Fruit fly (Drosophila melanogaster): ENCODE measurements around the gene elm.

The elm gene

dm6 chr3R:5647705-5648568 is 6.7 kb downstream of the elm start:
- TF ChIP-seq CTCF (optimal IDR thresholded peaks at IDR 0.05) = no peak
- no peak for TF ChIP-seq CG8478 (optimal IDR thresholded peaks at IDR 0.05)

DNA sequence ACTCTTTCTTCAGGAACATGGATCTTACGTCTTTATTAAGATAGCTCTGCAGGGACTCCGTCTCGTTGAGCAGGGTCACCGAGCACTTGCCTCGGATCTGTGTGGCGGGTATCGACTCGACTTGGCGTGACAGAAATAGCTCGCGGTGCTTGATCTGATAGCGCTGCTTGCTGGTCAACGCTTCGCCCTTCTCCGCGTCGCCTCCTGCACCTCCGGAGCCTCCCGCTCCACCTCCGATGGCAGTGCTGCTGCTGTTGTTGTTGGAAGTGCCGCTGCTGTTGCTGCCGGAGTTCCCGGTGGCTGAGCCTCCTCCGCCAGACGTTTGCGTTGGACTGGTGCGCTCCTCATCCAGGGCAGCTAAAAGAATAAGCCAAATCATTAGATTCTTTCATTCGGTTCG is 11.2 kb downstream of the elm start:
- TF ChIP-seq CTCF (optimal IDR thresholded peaks at IDR 0.05) (no peak), CG8478 (optimal IDR thresholded peaks at IDR 0.05) (no peak)

- no peak for TF ChIP-seq CG8478 (optimal IDR thresholded peaks at IDR 0.05)
- TF ChIP-seq CTCF (optimal IDR thresholded peaks at IDR 0.05) = no peak
Measured at dm6 chr3R:5636519-5637430, 17.9 kb downstream of the elm start, which contains the start of the genes CG31548 and CG12170. Gene CG31548 (minus strand): TSS chr3R:5636852. Gene CG12170 (plus strand): TSS chr3R:5637234.

DNA sequence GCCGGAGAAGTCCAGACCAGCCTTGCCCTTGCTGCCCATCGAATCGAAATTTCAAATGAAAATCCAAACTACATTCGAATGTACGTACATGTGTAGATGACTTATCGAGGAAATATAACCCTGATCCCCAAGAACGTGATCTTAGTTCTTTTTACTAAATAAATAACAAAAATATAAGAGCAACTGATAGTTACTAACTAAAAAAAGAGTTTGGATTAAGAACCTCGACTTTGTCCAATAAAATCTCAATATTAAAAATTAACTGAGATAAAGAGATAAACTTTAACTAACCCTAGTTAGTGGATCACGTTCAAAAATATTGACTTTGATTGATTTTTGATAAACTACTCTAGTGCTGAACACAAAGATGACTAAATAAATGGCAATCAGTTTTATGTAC is 19.1 kb downstream of the elm start, which contains the start of gene CG31546:
Gene CG31546, minus strand, starts transcription at position 101 of the 400 bp plus-strand sequence.
- TF ChIP-seq CG8478 (optimal IDR thresholded peaks at IDR 0.05) (no peak), CTCF (optimal IDR thresholded peaks at IDR 0.05) (no peak)

DNA sequence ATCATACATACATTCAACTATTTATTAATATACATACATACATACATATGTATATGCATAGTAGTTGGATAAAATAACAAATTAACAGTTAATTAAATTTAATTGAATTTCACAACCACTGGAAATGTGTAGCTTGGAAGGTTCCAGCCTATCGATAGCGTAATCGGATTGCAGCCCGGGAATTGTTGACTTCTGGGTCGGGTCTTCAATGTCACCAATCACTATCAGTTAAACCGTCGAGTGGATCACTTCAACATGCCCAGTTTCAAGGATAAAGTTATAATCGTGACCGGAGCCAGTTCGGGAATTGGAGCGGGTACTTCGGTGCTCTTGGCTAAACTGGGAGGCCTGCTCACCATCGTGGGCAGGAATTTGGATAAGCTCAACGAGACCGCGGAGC is 21.2 kb downstream of the elm start, which contains the start of gene CG12171:
Gene CG12171, plus strand, starts transcription at position 191 of the 400 bp plus-strand sequence.
- TF ChIP-seq CTCF (optimal IDR thresholded peaks at IDR 0.05) = no peak
- TF ChIP-seq CG8478 (optimal IDR thresholded peaks at IDR 0.05) = no peak

DNA sequence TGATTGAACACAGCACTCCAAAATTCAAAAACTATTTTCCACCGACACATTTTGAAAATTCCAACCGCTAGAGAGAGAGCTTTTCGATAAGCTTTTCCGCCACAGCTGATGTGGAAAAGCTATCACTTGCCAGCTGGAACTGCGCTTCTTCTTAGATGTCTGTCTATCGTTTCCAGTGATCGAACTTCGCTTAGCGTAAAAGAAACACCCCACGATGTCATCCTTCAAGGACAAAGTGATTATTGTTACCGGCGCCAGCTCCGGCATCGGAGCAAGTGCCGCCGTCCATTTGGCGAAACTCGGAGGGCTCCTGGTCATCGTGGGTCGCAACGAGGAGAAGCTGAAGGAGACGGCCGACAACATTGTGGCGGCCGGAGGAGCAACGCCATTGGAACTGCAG is 22.5 kb downstream of the elm start, which contains the start of gene CG31549:
Gene CG31549, plus strand, starts transcription at position 11 of the 400 bp plus-strand sequence.
- TF ChIP-seq CTCF (optimal IDR thresholded peaks at IDR 0.05) = no peak
- TF ChIP-seq CG8478 (optimal IDR thresholded peaks at IDR 0.05) = no peak

DNA sequence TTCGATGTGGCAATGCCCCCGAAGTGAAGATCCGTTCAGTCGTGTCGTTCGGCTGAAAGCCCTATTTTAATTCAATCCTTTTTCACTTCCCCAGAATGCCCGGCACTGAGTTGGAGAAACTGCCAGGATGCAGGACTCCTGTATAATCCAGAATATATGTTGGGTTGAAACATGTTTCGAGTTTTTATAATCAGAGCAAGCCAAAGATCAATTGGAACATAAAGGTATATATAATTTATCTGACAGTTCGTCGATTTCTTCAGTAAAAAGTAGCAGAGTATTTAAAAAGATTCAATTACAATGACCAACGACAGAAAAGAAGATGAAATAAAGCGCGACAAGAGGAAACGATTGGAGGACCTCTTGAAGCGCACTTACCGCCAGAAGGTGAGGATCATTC is 27.1 kb downstream of the elm start, which contains the start of gene CG31551:
Gene CG31551, plus strand, starts transcription at position 301 of the 400 bp plus-strand sequence.
- no peak for TF ChIP-seq CTCF (optimal IDR thresholded peaks at IDR 0.05)
- no peak for TF ChIP-seq CG8478 (optimal IDR thresholded peaks at IDR 0.05)

DNA sequence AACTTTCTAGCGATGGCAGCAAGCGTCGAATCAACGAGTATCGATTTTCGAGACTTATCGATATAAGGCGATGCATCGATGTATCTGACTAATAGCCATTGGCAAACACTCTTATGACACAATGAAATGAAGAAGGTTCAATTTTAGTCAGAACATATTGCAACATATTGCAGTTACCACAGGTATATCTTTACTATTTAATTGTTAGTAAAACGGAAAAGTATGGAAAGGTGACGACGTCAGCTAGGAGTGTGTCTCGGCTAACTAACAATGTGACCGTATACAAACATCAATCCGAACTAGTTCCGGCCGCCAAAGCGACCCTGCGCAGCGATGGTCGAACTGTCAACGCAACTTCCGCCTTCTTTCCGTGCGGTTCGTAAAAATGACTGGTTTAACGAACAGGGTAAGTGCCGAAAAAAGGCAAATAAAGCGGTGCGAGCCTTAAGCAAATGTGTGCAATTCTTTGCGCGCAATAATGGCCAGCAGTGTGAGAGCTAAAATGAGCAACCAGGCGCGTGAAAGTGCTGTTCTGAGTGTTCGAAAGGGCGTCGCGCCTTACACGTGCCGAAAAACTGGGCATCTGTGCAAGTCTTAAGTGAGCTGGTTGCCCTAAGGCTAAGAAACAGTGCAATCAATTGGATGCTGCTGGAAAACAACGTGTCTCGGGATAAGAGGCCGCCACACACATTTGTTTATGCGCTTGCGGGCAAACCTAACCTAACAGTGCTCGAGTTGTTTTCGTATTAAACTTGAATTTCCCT is 30.4 kb downstream of the elm start, which contains the start of the genes Dph4, Spec2 and RpL13A:
Gene Dph4, minus strand, starts transcription at position 11 of the 764 bp plus-strand sequence.
Gene Spec2, minus strand, starts transcription at position 11 of the 764 bp plus-strand sequence.
Gene RpL13A, plus strand, starts transcription at position 360 of the 764 bp plus-strand sequence.
- TF ChIP-seq CTCF (optimal IDR thresholded peaks at IDR 0.05) (peak; percentile 47 to 55), CG8478 (optimal IDR thresholded peaks at IDR 0.05) (no peak)

dm6 chr3R:5622985-5623630 is 31.6 kb downstream of the elm start:
- TF ChIP-seq CTCF (optimal IDR thresholded peaks at IDR 0.05) = no peak
- TF ChIP-seq CG8478 (optimal IDR thresholded peaks at IDR 0.05) = no peak

DNA sequence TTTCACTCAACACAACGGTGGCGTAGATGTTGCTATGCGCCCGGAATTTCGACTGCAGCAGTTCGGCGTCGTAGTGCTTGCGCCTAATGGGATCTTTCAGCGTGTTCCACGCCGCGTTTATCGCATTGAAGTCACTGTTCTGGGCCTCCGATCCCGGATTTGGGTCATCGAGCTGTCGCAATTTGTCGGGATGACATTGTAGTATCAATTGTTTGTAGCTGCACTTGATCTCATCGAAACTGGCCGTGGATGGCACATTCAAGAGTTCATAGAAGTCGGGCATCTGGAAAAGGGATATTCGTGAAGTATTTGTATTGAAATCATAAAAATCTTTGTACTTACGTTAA is 32.3 kb downstream of the elm start:
- TF ChIP-seq CTCF (optimal IDR thresholded peaks at IDR 0.05) (no peak), CG8478 (optimal IDR thresholded peaks at IDR 0.05) (no peak)

dm6 chr3R:5621714-5622405 is 32.8 kb downstream of the elm start:
- TF ChIP-seq CTCF (optimal IDR thresholded peaks at IDR 0.05) = no peak

DNA sequence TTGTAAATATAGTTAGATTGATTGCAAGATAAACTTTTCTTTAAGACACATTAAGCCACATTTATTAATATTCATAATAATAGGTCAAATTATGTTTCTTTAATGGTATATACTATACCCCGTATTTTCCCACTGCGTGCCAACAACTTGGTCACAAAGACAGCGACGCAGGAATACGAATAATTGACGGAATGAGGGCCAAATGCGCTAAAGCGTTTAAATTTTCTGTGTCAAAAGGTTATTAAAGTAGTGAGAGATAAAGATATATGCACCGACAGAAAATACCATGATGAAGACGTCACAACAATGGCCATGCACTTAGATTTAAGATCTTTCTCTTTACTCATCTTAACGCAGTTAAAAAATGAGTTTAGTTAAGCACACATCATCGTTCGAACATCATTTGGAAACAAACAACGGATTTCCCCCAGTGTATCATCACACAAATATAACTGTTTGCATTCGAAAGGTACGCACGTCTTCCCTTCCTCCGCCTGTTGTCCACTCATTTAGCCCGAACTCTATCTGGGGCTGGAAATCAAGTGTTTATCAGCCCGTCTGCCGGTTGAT is 34.2 kb downstream of the elm start:
- TF ChIP-seq CTCF (optimal IDR thresholded peaks at IDR 0.05) (no peak), CG8478 (optimal IDR thresholded peaks at IDR 0.05) (no peak)
